Fruit fly (Drosophila melanogaster) S2 (cell line): ENCODE measurements around the gene Ugt307A1.

ENCODE experiments used
- CG8478 ChIP-seq: fragments of >200 bp; optimal IDR thresholded peaks from 2 replicates; lab custom pipeline; 2018
- CTCF ChIP-seq, 2 experiments: fragments of >200 bp; optimal IDR thresholded peaks; 2 replicates each; lab custom pipeline; 2018

DNA sequence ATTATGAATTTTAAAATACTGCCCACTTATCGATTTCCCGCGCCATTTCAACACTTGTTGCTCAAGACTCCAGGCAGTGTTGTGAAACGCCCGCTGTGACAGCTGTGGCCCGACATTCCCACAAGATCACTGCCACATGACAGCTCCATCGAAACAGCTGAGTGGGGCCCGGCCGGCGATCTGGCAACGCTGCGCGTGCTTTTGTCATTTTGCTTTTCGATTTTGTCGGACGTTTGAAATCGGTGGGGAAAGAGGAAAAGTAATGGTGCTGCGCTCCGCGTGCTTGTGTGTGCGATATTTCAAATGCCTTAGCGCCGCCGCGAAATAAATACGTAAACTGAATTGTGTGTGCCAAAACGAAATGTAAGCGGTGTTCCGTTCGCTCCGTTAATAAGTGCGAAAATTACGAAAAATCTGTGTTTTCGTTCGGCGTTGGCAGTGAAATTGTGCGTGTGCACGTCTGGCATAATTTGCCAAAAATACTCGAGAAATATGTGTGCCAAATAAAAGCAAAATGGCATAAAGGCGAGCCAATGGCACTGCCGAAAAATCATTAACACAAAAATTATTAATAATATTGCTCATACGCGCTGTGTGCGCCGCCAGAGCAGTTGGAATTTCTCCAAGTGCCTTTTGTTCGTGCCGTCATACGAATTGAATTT is 25.5 kb upstream of the Ugt307A1 start:
- TF ChIP-seq CG8478 (no peak), CTCF (optimal IDR thresholded peaks at IDR 0.05; lab: Kevin White, UChicago) (no peak)
